Fruit fly (Drosophila melanogaster): ENCODE results near the gene Prosbeta7.

The Prosbeta7 gene

dm6 chr3R:5369490-5370001 lies 11.4 kb upstream of the Prosbeta7 start, which contains the start of the genes CG31542 and CG34277:
TSS of gene CG31542 (plus strand) at chr3R:5369540.
TSS of gene CG34277 (plus strand) at chr3R:5369540.
- TF ChIP-seq CG17801 (GFP tag; optimal IDR thresholded peaks at IDR 0.05; ENCODE audit: partially characterized antibody), result no peak

dm6 chr3R:5368170-5368781 lies 10.1 kb upstream of the Prosbeta7 start, which contains the start of gene Cerk:
TSS of gene Cerk (minus strand) at chr3R:5368306.
- TF ChIP-seq CG17801 (GFP tag; optimal IDR thresholded peaks at IDR 0.05; ENCODE audit: partially characterized antibody), result peak; percentile 22

- no peak for TF ChIP-seq CG17801 (GFP tag; optimal IDR thresholded peaks at IDR 0.05; ENCODE audit: partially characterized antibody)
Measured at dm6 chr3R:5367512-5368169, 9.5 kb upstream of the Prosbeta7 start.

dm6 chr3R:5364539-5365273 lies 6.5 kb upstream of the Prosbeta7 start:
- no peak for TF ChIP-seq CG17801 (GFP tag; optimal IDR thresholded peaks at IDR 0.05; ENCODE audit: partially characterized antibody)

dm6 chr3R:5363412-5363811 lies 5.2 kb upstream of the Prosbeta7 start:
- no peak for TF ChIP-seq CG17801 (GFP tag; optimal IDR thresholded peaks at IDR 0.05; ENCODE audit: partially characterized antibody)

dm6 chr3R:5361681-5362319 lies 3.6 kb upstream of the Prosbeta7 start:
- no peak for TF ChIP-seq CG17801 (GFP tag; optimal IDR thresholded peaks at IDR 0.05; ENCODE audit: partially characterized antibody)

dm6 chr3R:5355135-5355493 lies 3.0 kb downstream of the Prosbeta7 start:
- no peak for TF ChIP-seq CG17801 (GFP tag; optimal IDR thresholded peaks at IDR 0.05; ENCODE audit: partially characterized antibody)

- no peak for TF ChIP-seq CG17801 (GFP tag; optimal IDR thresholded peaks at IDR 0.05; ENCODE audit: partially characterized antibody)
Measured at dm6 chr3R:5354373-5355134, 3.6 kb downstream of the Prosbeta7 start, which contains the start of the genes CG11999 and CG1161. TSS of gene CG11999 (minus strand) at chr3R:5354747. TSS of gene CG1161 (plus strand) at chr3R:5355092.

- TF ChIP-seq CG17801 (GFP tag; optimal IDR thresholded peaks at IDR 0.05; ENCODE audit: partially characterized antibody), result no peak
Measured at dm6 chr3R:5350393-5350972, 7.7 kb downstream of the Prosbeta7 start, which contains the start of gene mtd. TSS of gene mtd (minus strand) at chr3R:5350443.

- TF ChIP-seq CG17801 (GFP tag; optimal IDR thresholded peaks at IDR 0.05; ENCODE audit: partially characterized antibody), result no peak
Measured at dm6 chr3R:5346707-5347323, 11.3 kb downstream of the Prosbeta7 start.

- TF ChIP-seq CG17801 (GFP tag; optimal IDR thresholded peaks at IDR 0.05; ENCODE audit: partially characterized antibody), result no peak
Measured at dm6 chr3R:5331764-5332405, 26.3 kb downstream of the Prosbeta7 start.

- TF ChIP-seq CG17801 (GFP tag; optimal IDR thresholded peaks at IDR 0.05; ENCODE audit: partially characterized antibody), result no peak
Measured at dm6 chr3R:5330338-5330737, 27.8 kb downstream of the Prosbeta7 start.

dm6 chr3R:5327911-5328310 lies 30.3 kb downstream of the Prosbeta7 start:
- TF ChIP-seq CG17801 (GFP tag; optimal IDR thresholded peaks at IDR 0.05; ENCODE audit: partially characterized antibody), result no peak
